Worm (Caenorhabditis elegans) whole organism, midembryonic: ENCODE results near the gene pcn-1.

ENCODE experiments used
- T22C8.4 ChIP-seq: fragments of 200-800 bp; sonication (Bioruptor generic); IDR thresholded peaks from 2 replicates; pipeline ENCODE4 v1.3.6; 2022; ENCODE audit warnings: missing genetic modification characterization, missing compliant biosample characterization
- cog-1 ChIP-seq: sonication (generic microtip); optimal IDR thresholded peaks from 2 replicates; lab custom pipeline; 2016; ENCODE audit warnings: missing genetic modification characterization, missing compliant biosample characterization
- flt-1 ChIP-seq: fragments of 200-800 bp; sonication (Bioruptor generic); IDR thresholded peaks from 2 replicates; pipeline ENCODE4 v1.3.6; 2022; ENCODE audit warnings: missing genetic modification characterization, missing compliant biosample characterization
- klf-2 ChIP-seq: fragments of 200-800 bp; sonication (Bioruptor generic); conservative IDR thresholded peaks from 2 replicates; pipeline ENCODE4 v1.3.6; 2022; ENCODE audit warnings: missing genetic modification reagents, missing genetic modification characterization, missing compliant biosample characterization
- med-1 ChIP-seq: sonication (generic microtip); optimal IDR thresholded peaks from 2 replicates; lab custom pipeline; 2017; ENCODE audit warnings: missing genetic modification characterization, mild to moderate bottlenecking, missing compliant biosample characterization, antibody characterized with exemption, missing genetic modification reagents; ENCODE audit not compliant: insufficient read depth
- ref-1 ChIP-seq: fragments of 200-800 bp; sonication (Bioruptor generic); conservative IDR thresholded peaks from 2 replicates; pipeline ENCODE4 v1.3.6; 2022; ENCODE audit warnings: missing genetic modification reagents, missing genetic modification characterization, missing compliant biosample characterization
- tab-1 ChIP-seq: fragments of 200-800 bp; sonication (Bioruptor generic); IDR thresholded peaks from 2 replicates; pipeline ENCODE4 v1.3.6; 2022; ENCODE audit warnings: missing genetic modification characterization, missing compliant biosample characterization
- ztf-23 ChIP-seq: fragments of 200-800 bp; sonication (Bioruptor generic); IDR thresholded peaks from 2 replicates; pipeline ENCODE4 v1.3.6; 2022; ENCODE audit warnings: missing genetic modification reagents, missing genetic modification characterization, missing compliant biosample characterization
- ztf-29 ChIP-seq: fragments of 200-800 bp; sonication (Bioruptor generic); IDR thresholded peaks from 2 replicates; pipeline ENCODE4 v1.3.6; 2022; ENCODE audit warnings: missing genetic modification reagents, missing genetic modification characterization, missing compliant biosample characterization

ce11 chrIV:4068480-4068879 is 19.2 kb upstream of the pcn-1 start, which contains the start of gene fbxb-55:
- TF ChIP-seq tab-1, result no peak
- TF ChIP-seq T22C8.4 (GFP tag; lab: Robert Waterston, UW), result no peak
- no peak for TF ChIP-seq ref-1
- no peak for TF ChIP-seq ztf-29 (GFP tag; lab: Robert Waterston, UW)
- TF ChIP-seq flt-1 (GFP tag; lab: Robert Waterston, UW), result no peak
- no peak for TF ChIP-seq ztf-23 (GFP tag; lab: Robert Waterston, UW)
- no peak for TF ChIP-seq med-1
- no peak for TF ChIP-seq cog-1 (tag; lab: Kevin White, UChicago)
- no peak for TF ChIP-seq klf-2
